Worm (Caenorhabditis elegans) whole organism, early embryonic: ENCODE measurements around the gene F45H10.5.

Experiments
- B0310.2 ChIP-seq: sonication (generic microtip); optimal IDR thresholded peaks from 2 replicates; lab custom pipeline; 2016; ENCODE audit warnings: mild to moderate bottlenecking, missing genetic modification characterization, missing compliant biosample characterization
- F13C5.2 ChIP-seq: sonication (generic microtip); optimal IDR thresholded peaks from 2 replicates; lab custom pipeline; 2017; ENCODE audit warnings: mild to moderate bottlenecking, missing genetic modification characterization, inconsistent platforms, missing compliant biosample characterization
- aly-1 ChIP-seq: sonication (generic microtip); optimal IDR thresholded peaks from 2 replicates; lab custom pipeline; 2016; ENCODE audit warnings: missing genetic modification characterization, missing compliant biosample characterization
- ama-1 ChIP-seq: fragments of 150-350 bp; optimal IDR thresholded peaks from 2 replicates; lab custom pipeline; 2014
- ceh-13 ChIP-seq: fragments of 200-800 bp; sonication (Bioruptor generic); optimal IDR thresholded peaks from 2 replicates; lab custom pipeline; 2018; ENCODE audit warnings: mild to moderate bottlenecking, missing genetic modification characterization, missing compliant biosample characterization
- ceh-36 ChIP-seq: sonication (generic microtip); optimal IDR thresholded peaks from 2 replicates; lab custom pipeline; 2016; ENCODE audit warnings: missing genetic modification characterization, inconsistent platforms, missing compliant biosample characterization
- ets-7 ChIP-seq: sonication (generic microtip); optimal IDR thresholded peaks from 2 replicates; lab custom pipeline; 2016; ENCODE audit warnings: missing genotype, missing genetic modification characterization, missing compliant biosample characterization
- flt-1 ChIP-seq: fragments of 200-800 bp; sonication (Bioruptor generic); IDR thresholded peaks from 2 replicates; pipeline ENCODE4 v1.3.6; 2022; ENCODE audit warnings: missing genetic modification characterization, missing compliant biosample characterization
- hmbx-1 ChIP-seq: sonication (generic microtip); optimal IDR thresholded peaks from 2 replicates; lab custom pipeline; 2016; ENCODE audit warnings: mild to moderate bottlenecking, missing genetic modification characterization, missing compliant biosample characterization
- hmg-4 ChIP-seq: fragments of 200-800 bp; sonication (Bioruptor generic); optimal IDR thresholded peaks from 2 replicates; lab custom pipeline; 2018; ENCODE audit warnings: mild to moderate bottlenecking, missing genetic modification characterization, missing compliant biosample characterization
- hnd-1 ChIP-seq: sonication (generic microtip); optimal IDR thresholded peaks from 2 replicates; lab custom pipeline; 2016; ENCODE audit warnings: missing genetic modification characterization, missing compliant biosample characterization
- pes-1 ChIP-seq: fragments of 200-800 bp; sonication (Bioruptor generic); IDR thresholded peaks from 2 replicates; pipeline ENCODE4 v1.3.6; 2022; ENCODE audit warnings: missing genetic modification reagents, missing genetic modification characterization, missing compliant biosample characterization
- scrt-1 ChIP-seq: fragments of 200-800 bp; sonication (Bioruptor generic); IDR thresholded peaks from 2 replicates; pipeline ENCODE4 v1.3.6; 2022; ENCODE audit warnings: missing genetic modification characterization, missing compliant biosample characterization
- sea-1 ChIP-seq: fragments of 200-800 bp; sonication (Bioruptor generic); conservative IDR thresholded peaks from 2 replicates; pipeline ENCODE4 v1.3.6; 2022; ENCODE audit warnings: missing genetic modification characterization, missing compliant biosample characterization
- tbx-11 ChIP-seq: fragments of 200-800 bp; sonication (Bioruptor generic); IDR thresholded peaks from 2 replicates; pipeline ENCODE4 v1.3.6; 2022; ENCODE audit warnings: missing genetic modification characterization, missing compliant biosample characterization
- tbx-37 ChIP-seq: fragments of 200-800 bp; sonication (Bioruptor generic); conservative IDR thresholded peaks from 2 replicates; pipeline ENCODE4 v1.3.6; 2022; ENCODE audit warnings: missing genetic modification reagents, missing genetic modification characterization, missing compliant biosample characterization
- tra-4 ChIP-seq: sonication (generic microtip); optimal IDR thresholded peaks from 2 replicates; lab custom pipeline; 2017; ENCODE audit warnings: missing genetic modification characterization, missing compliant biosample characterization

Gene F45H10.5

ce11 chrII:13500582-13500981 is 1.1 kb upstream of the F45H10.5 start:
- no peak for TF ChIP-seq tbx-11
- TF ChIP-seq pes-1 (GFP tag; lab: Robert Waterston, UW): no peak
- no peak for TF ChIP-seq scrt-1
- TF ChIP-seq hnd-1: no peak
- no peak for TF ChIP-seq tra-4 (tag; lab: Kevin White, UChicago)
- no peak for TF ChIP-seq hmbx-1 (tag; lab: Kevin White, UChicago)
- TF ChIP-seq ceh-36 (tag; lab: Kevin White, UChicago): no peak
- TF ChIP-seq aly-1 (tag; lab: Kevin White, UChicago): no peak
- TF ChIP-seq flt-1 (GFP tag; lab: Robert Waterston, UW): no peak
- TF ChIP-seq sea-1: no peak
- TF ChIP-seq ceh-13 (GFP tag; lab: Kevin White, UChicago): no peak
- no peak for TF ChIP-seq hmg-4 (GFP tag; lab: Kevin White, UChicago)
- no peak for TF ChIP-seq tbx-37 (GFP tag; lab: Robert Waterston, UW)
- TF ChIP-seq F13C5.2: no peak
- TF ChIP-seq B0310.2 (tag; lab: Kevin White, UChicago): no peak
- no peak for TF ChIP-seq ama-1 (lab: Kevin White, UChicago)
- TF ChIP-seq ets-7 (tag; lab: Kevin White, UChicago): no peak

ce11 chrII:13503653-13504052 is 2.0 kb downstream of the F45H10.5 start, which contains the start of gene F54F11.1:
F54F11.1 (plus strand) TSS chrII:13503953.
- TF ChIP-seq hnd-1: no peak
- TF ChIP-seq ceh-13 (GFP tag; lab: Kevin White, UChicago): no peak
- no peak for TF ChIP-seq scrt-1
- TF ChIP-seq tbx-37 (GFP tag; lab: Robert Waterston, UW): no peak
- no peak for TF ChIP-seq hmbx-1 (tag; lab: Kevin White, UChicago)

ce11 chrII:13505386-13505785 is 3.7 kb downstream of the F45H10.5 start:
- TF ChIP-seq ets-7 (tag; lab: Kevin White, UChicago): no peak
- TF ChIP-seq hnd-1: no peak
- TF ChIP-seq ama-1 (lab: Kevin White, UChicago): no peak
- TF ChIP-seq hmbx-1 (tag; lab: Kevin White, UChicago): no peak
- no peak for TF ChIP-seq ceh-36 (tag; lab: Kevin White, UChicago)
- no peak for TF ChIP-seq tbx-11
- no peak for TF ChIP-seq scrt-1
- no peak for TF ChIP-seq F13C5.2

ce11 chrII:13505977-13506568 is 4.4 kb downstream of the F45H10.5 start:
- TF ChIP-seq flt-1 (GFP tag; lab: Robert Waterston, UW) (no peak), pes-1 (GFP tag; lab: Robert Waterston, UW) (no peak)

- TF ChIP-seq flt-1 (GFP tag; lab: Robert Waterston, UW): no peak
- no peak for TF ChIP-seq tra-4 (tag; lab: Kevin White, UChicago)
Observed at ce11 chrII:13507535-13507934, 5.9 kb downstream of the F45H10.5 start, which contains the start of gene nep-17. nep-17 (plus strand) TSS chrII:13507819.

- no peak for TF ChIP-seq tra-4 (tag; lab: Kevin White, UChicago)
- no peak for TF ChIP-seq aly-1 (tag; lab: Kevin White, UChicago)
- TF ChIP-seq pes-1 (GFP tag; lab: Robert Waterston, UW): no peak
- TF ChIP-seq F13C5.2: no peak
- TF ChIP-seq scrt-1: no peak
Observed at ce11 chrII:13508607-13509006, 6.9 kb downstream of the F45H10.5 start.

- TF ChIP-seq ceh-36 (tag; lab: Kevin White, UChicago) (no peak), F13C5.2 (no peak)
Observed at ce11 chrII:13515813-13516212, 14.1 kb downstream of the F45H10.5 start.

- TF ChIP-seq hnd-1 (no peak), F13C5.2 (no peak), tbx-37 (GFP tag; lab: Robert Waterston, UW) (no peak), tra-4 (tag; lab: Kevin White, UChicago) (no peak)
Observed at ce11 chrII:13517600-13517999, 15.9 kb downstream of the F45H10.5 start, which contains the start of gene sre-45. sre-45 (plus strand) TSS chrII:13517900.

ce11 chrII:13521179-13521616 is 19.5 kb downstream of the F45H10.5 start:
- TF ChIP-seq B0310.2 (tag; lab: Kevin White, UChicago) (no peak), hmbx-1 (tag; lab: Kevin White, UChicago) (no peak)

- TF ChIP-seq ama-1 (lab: Kevin White, UChicago) (peak; percentile 61), tra-4 (tag; lab: Kevin White, UChicago) (no peak), hmg-4 (GFP tag; lab: Kevin White, UChicago) (peak; percentile 8)
Observed at ce11 chrII:13521977-13522404, 20.3 kb downstream of the F45H10.5 start.
